Worm (Caenorhabditis elegans) whole organism, late embryonic: ENCODE data around the gene F14H8.5.

Experiments
- C08G9.2 ChIP-seq: sonication (generic microtip); optimal IDR thresholded peaks from 2 replicates; lab custom pipeline; 2016; ENCODE audit warnings: mild to moderate bottlenecking, missing genetic modification characterization, moderate library complexity, missing compliant biosample characterization
- C38D4.7 ChIP-seq: fragments of 200-800 bp; sonication (Bioruptor generic); optimal IDR thresholded peaks from 2 replicates; lab custom pipeline; 2018; ENCODE audit warnings: mild to moderate bottlenecking, missing genetic modification characterization, moderate library complexity, missing compliant biosample characterization
- F13H6.1 ChIP-seq: sonication (generic microtip); optimal IDR thresholded peaks from 2 replicates; lab custom pipeline; 2016; ENCODE audit warnings: missing genetic modification characterization, missing compliant biosample characterization
- K02D7.2 ChIP-seq: sonication (generic microtip); optimal IDR thresholded peaks from 2 replicates; lab custom pipeline; 2017; ENCODE audit warnings: mild to moderate bottlenecking, missing genetic modification characterization, missing compliant biosample characterization
- T23F11.4 ChIP-seq: fragments of 200-800 bp; sonication (Bioruptor generic); optimal IDR thresholded peaks from 2 replicates; lab custom pipeline; 2018; ENCODE audit warnings: mild to moderate bottlenecking, missing genetic modification characterization, missing compliant biosample characterization
- Y22D7AL.16 ChIP-seq: sonication (generic microtip); optimal IDR thresholded peaks from 2 replicates; lab custom pipeline; 2016; ENCODE audit warnings: missing genetic modification characterization, missing compliant biosample characterization
- ahr-1 ChIP-seq: sonication (generic microtip); optimal IDR thresholded peaks from 2 replicates; lab custom pipeline; 2016; ENCODE audit warnings: missing genetic modification characterization, missing compliant biosample characterization
- ama-1 ChIP-seq: fragments of 150-350 bp; optimal IDR thresholded peaks from 2 replicates; lab custom pipeline; 2014
- ceh-18 ChIP-seq: sonication (generic microtip); optimal IDR thresholded peaks from 2 replicates; lab custom pipeline; 2016; ENCODE audit warnings: missing genetic modification characterization, missing compliant biosample characterization
- ceh-19 ChIP-seq: fragments of 200-800 bp; sonication (Bioruptor generic); optimal IDR thresholded peaks from 2 replicates; lab custom pipeline; 2018; ENCODE audit warnings: mild to moderate bottlenecking, missing genetic modification characterization, missing compliant biosample characterization
- ceh-2 ChIP-seq: sonication (generic microtip); optimal IDR thresholded peaks from 2 replicates; lab custom pipeline; 2016; ENCODE audit warnings: missing genotype, missing genetic modification characterization, missing compliant biosample characterization
- ceh-24 ChIP-seq: sonication (generic microtip); optimal IDR thresholded peaks from 2 replicates; lab custom pipeline; 2016; ENCODE audit warnings: mild to moderate bottlenecking, missing genetic modification characterization, missing compliant biosample characterization
- ceh-30 ChIP-seq: fragments of 150-350 bp; optimal IDR thresholded peaks from 2 replicates; lab custom pipeline; 2014; ENCODE audit warnings: missing biosample characterization, missing genetic modification characterization
- ceh-45 ChIP-seq: fragments of 200-800 bp; sonication (Bioruptor generic); IDR thresholded peaks from 2 replicates; pipeline ENCODE4 v1.3.6; 2022; ENCODE audit warnings: missing genetic modification reagents, missing genetic modification characterization, missing compliant biosample characterization
- che-1 ChIP-seq: sonication (generic microtip); optimal IDR thresholded peaks from 2 replicates; lab custom pipeline; 2016; ENCODE audit warnings: mild to moderate bottlenecking, missing genetic modification characterization, missing compliant biosample characterization
- elt-4 ChIP-seq: sonication (generic microtip); optimal IDR thresholded peaks from 2 replicates; lab custom pipeline; 2016; ENCODE audit warnings: missing genetic modification characterization, missing compliant biosample characterization
- ets-4 ChIP-seq: sonication (generic microtip); optimal IDR thresholded peaks from 2 replicates; lab custom pipeline; 2016; ENCODE audit warnings: missing genetic modification characterization, missing compliant biosample characterization
- fkh-10 ChIP-seq: fragments of 150-350 bp; optimal IDR thresholded peaks from 2 replicates; lab custom pipeline; 2014; ENCODE audit warnings: missing biosample characterization, missing genetic modification reagents, missing genetic modification characterization
- fkh-6 ChIP-seq: sonication (generic microtip); optimal IDR thresholded peaks from 2 replicates; lab custom pipeline; 2016; ENCODE audit warnings: missing genetic modification characterization, missing compliant biosample characterization
- hlh-13 ChIP-seq: fragments of 200-800 bp; sonication (Bioruptor generic); optimal IDR thresholded peaks from 2 replicates; lab custom pipeline; 2018; ENCODE audit warnings: mild to moderate bottlenecking, missing genetic modification characterization, missing compliant biosample characterization
- hlh-30 ChIP-seq: sonication (generic microtip); optimal IDR thresholded peaks from 2 replicates; lab custom pipeline; 2017; ENCODE audit warnings: antibody characterized with exemption, missing genetic modification characterization, missing compliant biosample characterization; ENCODE audit not compliant: insufficient read depth
- hlh-6 ChIP-seq: sonication (generic microtip); optimal IDR thresholded peaks from 2 replicates; lab custom pipeline; 2016; ENCODE audit warnings: missing genotype, missing genetic modification characterization, missing compliant biosample characterization
- lim-6 ChIP-seq: sonication (generic microtip); optimal IDR thresholded peaks from 2 replicates; lab custom pipeline; 2016; ENCODE audit warnings: missing genetic modification characterization, missing compliant biosample characterization
- lin-11 ChIP-seq: fragments of 200-800 bp; sonication (Bioruptor generic); optimal IDR thresholded peaks from 2 replicates; lab custom pipeline; 2018; ENCODE audit warnings: mild to moderate bottlenecking, missing genetic modification characterization, missing compliant biosample characterization
- madf-2 ChIP-seq: sonication (generic microtip); optimal IDR thresholded peaks from 2 replicates; lab custom pipeline; 2017; ENCODE audit warnings: missing genetic modification characterization, missing compliant biosample characterization
- nhr-11 ChIP-seq: fragments of 150-350 bp; optimal IDR thresholded peaks from 2 replicates; lab custom pipeline; 2014; ENCODE audit warnings: missing biosample characterization, missing genetic modification characterization
- nhr-232 ChIP-seq: sonication (generic microtip); optimal IDR thresholded peaks from 2 replicates; lab custom pipeline; 2016; ENCODE audit warnings: missing genetic modification characterization, missing compliant biosample characterization
- odd-2 ChIP-seq: sonication (generic microtip); optimal IDR thresholded peaks from 2 replicates; lab custom pipeline; 2017; ENCODE audit warnings: antibody characterized with exemption, mild to moderate bottlenecking, missing genetic modification characterization, missing compliant biosample characterization
- pag-3 ChIP-seq: sonication (generic microtip); optimal IDR thresholded peaks from 2 replicates; lab custom pipeline; 2016; ENCODE audit warnings: missing compliant biosample characterization, missing genetic modification characterization, borderline replicate concordance
- pat-9 ChIP-seq: fragments of 200-800 bp; sonication (Bioruptor generic); optimal IDR thresholded peaks from 2 replicates; lab custom pipeline; 2018; ENCODE audit warnings: mild to moderate bottlenecking, missing genetic modification characterization, moderate library complexity, missing compliant biosample characterization
- pax-1 ChIP-seq: fragments of 150-350 bp; optimal IDR thresholded peaks from 2 replicates; lab custom pipeline; 2014; ENCODE audit warnings: missing biosample characterization, missing genetic modification characterization
- pha-4 ChIP-seq: fragments of 150-350 bp; optimal IDR thresholded peaks from 2 replicates; lab custom pipeline; 2018; ENCODE audit warnings: missing biosample characterization, missing genetic modification reagents, missing genetic modification characterization
- pqm-1 ChIP-seq: sonication (generic microtip); optimal IDR thresholded peaks from 2 replicates; lab custom pipeline; 2016; ENCODE audit warnings: missing genetic modification characterization, missing compliant biosample characterization
- sdc-2 ChIP-seq: sonication (generic microtip); optimal IDR thresholded peaks from 2 replicates; lab custom pipeline; 2016; ENCODE audit warnings: missing genotype, missing genetic modification characterization, missing compliant biosample characterization
- sox-4 ChIP-seq: sonication (generic microtip); optimal IDR thresholded peaks from 2 replicates; lab custom pipeline; 2017; ENCODE audit warnings: mild to moderate bottlenecking, missing genetic modification characterization, inconsistent platforms, missing compliant biosample characterization
- syd-9 ChIP-seq: sonication (generic microtip); optimal IDR thresholded peaks from 2 replicates; lab custom pipeline; 2016; ENCODE audit warnings: mild to moderate bottlenecking, missing genetic modification characterization, moderate library complexity, missing compliant biosample characterization
- tbx-2 ChIP-seq: sonication (generic microtip); optimal IDR thresholded peaks from 2 replicates; lab custom pipeline; 2016; ENCODE audit warnings: missing genetic modification characterization, missing compliant biosample characterization
- tbx-7 ChIP-seq: sonication (generic microtip); optimal IDR thresholded peaks from 2 replicates; lab custom pipeline; 2016; ENCODE audit warnings: missing genotype, missing genetic modification characterization, missing compliant biosample characterization
- ttx-3 ChIP-seq: sonication (generic microtip); optimal IDR thresholded peaks from 2 replicates; lab custom pipeline; 2016; ENCODE audit warnings: missing genetic modification reagents, missing genetic modification characterization, missing compliant biosample characterization
- unc-3 ChIP-seq, 2 experiments: fragments of 200-800 bp in 1 of 2; sonication (Bioruptor generic) in 1 of 2; sonication (generic microtip) in 1 of 2; conservative IDR thresholded peaks in 1 of 2; optimal IDR thresholded peaks in 1 of 2; 2 replicates each; pipeline versions ENCODE4 v1.3.6 to Lab custom; 2016 to 2022; ENCODE audit warnings: missing compliant biosample characterization in 2 of 2, missing genetic modification characterization in 2 of 2, missing genetic modification reagents in 1 of 2
- unc-86 ChIP-seq: sonication (generic microtip); optimal IDR thresholded peaks from 2 replicates; lab custom pipeline; 2016; ENCODE audit warnings: missing genetic modification characterization, missing compliant biosample characterization
- zip-5 ChIP-seq: sonication (generic microtip); optimal IDR thresholded peaks from 2 replicates; lab custom pipeline; 2016; ENCODE audit warnings: missing genetic modification characterization, missing compliant biosample characterization
- ztf-16 ChIP-seq: sonication (generic microtip); optimal IDR thresholded peaks from 2 replicates; lab custom pipeline; 2017; ENCODE audit warnings: missing genetic modification characterization, missing compliant biosample characterization

The F14H8.5 gene

DNA sequence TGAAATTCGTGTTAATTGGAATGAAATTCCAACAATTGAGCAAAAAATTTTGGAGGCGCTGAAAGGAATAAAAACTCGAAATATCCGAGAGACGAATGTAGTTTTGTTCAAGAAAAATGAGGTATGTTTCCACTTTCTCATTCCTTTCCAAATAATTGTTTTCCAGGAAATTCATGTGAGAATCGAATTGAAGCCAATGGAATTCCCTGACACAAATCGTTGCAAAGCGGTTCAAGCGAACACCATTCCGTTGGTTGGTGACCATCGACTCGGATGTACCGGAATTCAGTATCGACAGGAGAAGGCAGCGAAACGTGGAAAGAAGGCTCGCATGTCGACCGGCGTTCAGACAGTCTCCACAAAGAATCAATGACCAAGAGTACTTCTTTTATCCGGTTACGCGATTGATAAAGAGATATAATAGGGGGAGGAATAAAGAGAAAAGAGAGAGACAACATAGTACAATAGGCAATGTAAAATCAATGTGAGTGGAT is 35.6 kb downstream of the F14H8.5 start:
- TF ChIP-seq lin-11 (tag; lab: Kevin White, UChicago) (no peak), hlh-13 (GFP tag; lab: Kevin White, UChicago) (no peak), sox-4 (tag; lab: Kevin White, UChicago) (no peak), C08G9.2 (tag; lab: Kevin White, UChicago) (no peak), tbx-2 (tag; lab: Kevin White, UChicago) (no peak), T23F11.4 (GFP tag; lab: Kevin White, UChicago) (no peak), tbx-7 (tag; lab: Kevin White, UChicago) (no peak), ztf-16 (tag; lab: Kevin White, UChicago) (no peak), pha-4 (no peak), ceh-2 (tag; lab: Kevin White, UChicago) (no peak), syd-9 (tag; lab: Kevin White, UChicago) (no peak), hlh-6 (tag; lab: Kevin White, UChicago) (no peak), nhr-11 (tag; lab: Kevin White, UChicago) (no peak), F13H6.1 (no peak), lim-6 (no peak), zip-5 (tag; lab: Kevin White, UChicago) (no peak), Y22D7AL.16 (tag; lab: Kevin White, UChicago) (no peak), pqm-1 (tag; lab: Kevin White, UChicago) (no peak)

DNA sequence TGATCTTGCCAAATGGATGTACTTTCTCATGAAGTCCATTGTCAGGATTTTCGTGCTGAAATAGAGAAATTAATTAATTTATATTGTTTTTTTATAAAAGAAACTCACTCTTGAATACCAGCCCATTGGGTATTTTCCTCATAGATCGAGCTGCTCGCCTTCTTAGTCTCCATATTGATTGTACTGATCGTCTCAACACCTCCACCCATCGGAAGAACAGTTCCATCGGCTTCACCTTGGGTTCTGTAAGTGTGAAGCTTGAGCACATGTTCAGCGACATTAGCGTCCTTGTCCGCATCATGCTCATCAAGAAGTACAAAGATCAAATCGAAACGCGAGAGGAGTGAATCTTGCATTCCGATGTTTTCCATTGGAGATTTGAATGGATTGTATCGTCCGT is 36.9 kb downstream of the F14H8.5 start:
- TF ChIP-seq ets-4 = no peak

DNA sequence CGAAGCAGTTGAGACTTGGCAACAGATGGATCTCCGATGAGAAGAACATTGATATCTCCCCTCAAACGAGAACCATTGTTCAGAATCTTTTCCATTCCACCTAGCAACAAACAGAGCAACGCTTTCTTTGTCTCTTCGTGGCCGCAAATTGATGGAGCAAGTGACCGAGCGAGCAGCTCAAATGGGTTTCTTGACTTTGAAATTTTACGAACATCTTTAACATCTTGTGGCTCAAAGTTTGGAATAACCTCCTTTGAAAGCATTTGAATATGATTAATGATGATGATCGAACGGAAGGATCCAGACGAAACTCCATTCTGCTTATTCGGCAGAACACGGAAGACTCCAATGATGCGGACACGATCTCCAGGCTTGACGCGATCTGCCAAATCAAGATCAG is 37.6 kb downstream of the F14H8.5 start:
- TF ChIP-seq pax-1 (tag; lab: Kevin White, UChicago) = no peak
- TF ChIP-seq ceh-19 (GFP tag; lab: Kevin White, UChicago) = no peak
- no peak for TF ChIP-seq unc-3 (GFP tag; conservative IDR thresholded peaks at IDR 0.05; lab: Robert Waterston, UW)
- no peak for TF ChIP-seq unc-3 (tag; optimal IDR thresholded peaks at IDR 0.05; lab: Kevin White, UChicago)
- no peak for TF ChIP-seq zip-5 (tag; lab: Kevin White, UChicago)
- TF ChIP-seq pat-9 = no peak
- no peak for TF ChIP-seq madf-2 (tag; lab: Kevin White, UChicago)
- no peak for TF ChIP-seq lin-11 (tag; lab: Kevin White, UChicago)

DNA sequence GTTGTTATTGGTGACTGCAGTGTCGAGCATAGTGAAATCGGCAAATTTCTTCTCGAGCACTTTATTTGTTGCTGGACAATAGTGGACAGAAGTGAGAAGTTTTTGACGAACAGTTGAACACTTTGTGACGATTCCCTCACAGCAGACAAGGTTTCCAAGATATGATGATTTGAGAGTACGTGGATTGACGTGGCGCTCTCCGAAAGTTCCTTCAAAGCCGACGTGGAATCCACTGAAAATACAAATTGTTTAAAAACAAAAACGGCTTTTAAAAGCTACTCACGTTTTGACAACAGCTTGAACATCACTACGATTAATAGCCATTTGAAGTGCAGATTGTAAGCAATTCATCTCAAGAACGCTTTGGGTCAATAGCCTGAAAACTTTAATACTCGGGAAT is 38.1 kb downstream of the F14H8.5 start:
- TF ChIP-seq hlh-13 (GFP tag; lab: Kevin White, UChicago) = no peak
- no peak for TF ChIP-seq ztf-16 (tag; lab: Kevin White, UChicago)
- TF ChIP-seq Y22D7AL.16 (tag; lab: Kevin White, UChicago) = no peak
- TF ChIP-seq C38D4.7 = no peak
- no peak for TF ChIP-seq odd-2
- TF ChIP-seq unc-86 (tag; lab: Kevin White, UChicago) = no peak
- no peak for TF ChIP-seq elt-4
- no peak for TF ChIP-seq ceh-45 (GFP tag; lab: Robert Waterston, UW)
- TF ChIP-seq hlh-6 (tag; lab: Kevin White, UChicago) = no peak
- TF ChIP-seq C08G9.2 (tag; lab: Kevin White, UChicago) = no peak
- no peak for TF ChIP-seq ttx-3 (tag; lab: Kevin White, UChicago)
- TF ChIP-seq pax-1 (tag; lab: Kevin White, UChicago) = no peak

DNA sequence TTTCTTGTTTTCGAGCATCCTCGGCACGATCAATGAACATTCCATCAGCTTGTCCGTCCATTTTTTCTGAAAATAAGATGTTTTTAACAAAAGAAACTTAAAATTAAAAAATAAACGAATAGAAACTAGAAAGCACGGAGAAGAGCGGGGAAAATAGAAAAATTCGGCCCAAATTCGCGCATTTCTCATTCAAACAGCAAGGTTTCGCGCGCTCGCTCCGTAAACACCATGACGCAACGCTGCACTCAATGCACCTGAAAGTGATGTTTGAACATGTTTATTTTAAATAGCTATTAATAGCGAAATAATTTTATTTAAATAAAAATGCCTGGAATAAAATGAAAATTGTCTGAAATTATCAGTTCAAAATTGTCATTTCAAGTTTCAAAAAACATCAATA is 38.7 kb downstream of the F14H8.5 start, which contains the start of the genes mcm-3 and C25D7.15:
Gene mcm-3 (minus strand): TSS at position 66 of the 400 bp plus-strand sequence.
Gene C25D7.15 (plus strand): TSS at position 275 of the 400 bp plus-strand sequence.
- TF ChIP-seq pax-1 (tag; lab: Kevin White, UChicago) = no peak
- no peak for TF ChIP-seq ama-1 (lab: Kevin White, UChicago)
- TF ChIP-seq syd-9 (tag; lab: Kevin White, UChicago) = no peak
- no peak for TF ChIP-seq fkh-10
- no peak for TF ChIP-seq C38D4.7
- no peak for TF ChIP-seq pag-3 (tag; lab: Kevin White, UChicago)
- no peak for TF ChIP-seq ceh-24 (tag; lab: Kevin White, UChicago)
- no peak for TF ChIP-seq sdc-2 (tag; lab: Kevin White, UChicago)
- TF ChIP-seq fkh-6 = no peak
- no peak for TF ChIP-seq ceh-30 (tag; lab: Kevin White, UChicago)
- TF ChIP-seq che-1 = no peak
- TF ChIP-seq K02D7.2 (tag; lab: Kevin White, UChicago) = no peak
- no peak for TF ChIP-seq Y22D7AL.16 (tag; lab: Kevin White, UChicago)
- no peak for TF ChIP-seq ceh-18 (tag; lab: Kevin White, UChicago)
- TF ChIP-seq pat-9 = no peak
- TF ChIP-seq nhr-232 (tag; lab: Kevin White, UChicago) = no peak
- no peak for TF ChIP-seq hlh-30
- TF ChIP-seq ahr-1 (tag; lab: Kevin White, UChicago) = no peak
